Worm (Caenorhabditis elegans) whole organism, L3 larva: ENCODE data around the gene lgc-11.

Source experiments
- R02D3.7 ChIP-seq: fragments of 150-350 bp; optimal IDR thresholded peaks from 2 replicates; lab custom pipeline; 2014; ENCODE audit warnings: missing biosample characterization, missing genetic modification characterization
- ZK546.5 ChIP-seq: sonication (generic microtip); optimal IDR thresholded peaks from 2 replicates; lab custom pipeline; 2017; ENCODE audit warnings: missing biosample characterization, missing genetic modification characterization
- aly-2 ChIP-seq: fragments of 150-350 bp; optimal IDR thresholded peaks from 2 replicates; lab custom pipeline; 2014; ENCODE audit warnings: missing biosample characterization, missing genetic modification characterization
- ama-1 ChIP-seq: fragments of 150-350 bp; optimal IDR thresholded peaks from 2 replicates; lab custom pipeline; 2018
- ceh-16 ChIP-seq: sonication (generic microtip); optimal IDR thresholded peaks from 2 replicates; lab custom pipeline; 2017; ENCODE audit warnings: missing biosample characterization, missing genetic modification characterization
- ceh-28 ChIP-seq: fragments of 150-350 bp; optimal IDR thresholded peaks from 2 replicates; lab custom pipeline; 2014; ENCODE audit warnings: missing biosample characterization, missing genetic modification reagents, missing genetic modification characterization
- ceh-82 ChIP-seq: fragments of 150-350 bp; optimal IDR thresholded peaks from 2 replicates; lab custom pipeline; 2014; ENCODE audit warnings: missing biosample characterization, missing genetic modification characterization
- ceh-9 ChIP-seq: sonication (generic microtip); optimal IDR thresholded peaks from 2 replicates; lab custom pipeline; 2018; ENCODE audit warnings: missing biosample characterization, missing genetic modification characterization
- daf-12 ChIP-seq: fragments of 150-350 bp; optimal IDR thresholded peaks from 2 replicates; lab custom pipeline; 2014; ENCODE audit warnings: missing biosample characterization, missing genetic modification reagents, missing genetic modification characterization
- egl-27 ChIP-seq: sonication (generic microtip); optimal IDR thresholded peaks from 4 replicates; lab custom pipeline; 2017; ENCODE audit warnings: missing biosample characterization, missing genetic modification reagents, missing genetic modification characterization
- egl-5 ChIP-seq: fragments of 150-350 bp; optimal IDR thresholded peaks from 2 replicates; lab custom pipeline; 2017; ENCODE audit warnings: missing biosample characterization, missing genetic modification reagents, missing genetic modification characterization, inconsistent platforms
- elt-1 ChIP-seq: fragments of 150-350 bp; optimal IDR thresholded peaks from 2 replicates; lab custom pipeline; 2014; ENCODE audit warnings: missing biosample characterization, missing genetic modification characterization
- elt-2 ChIP-seq: sonication (generic microtip); optimal IDR thresholded peaks from 2 replicates; lab custom pipeline; 2016; ENCODE audit warnings: missing genetic modification reagents, mild to moderate bottlenecking, missing genetic modification characterization, missing compliant biosample characterization
- elt-3 ChIP-seq, 3 experiments: fragments of 150-350 bp in 1 of 3; sonication (generic microtip) in 2 of 3; optimal IDR thresholded peaks; 2 replicates in 2 of 3; 4 replicates in 1 of 3; lab custom pipeline; 2014 to 2017; ENCODE audit warnings: missing biosample characterization in 3 of 3, missing genetic modification characterization in 3 of 3
- eor-1 ChIP-seq, 2 experiments: fragments of 150-350 bp; optimal IDR thresholded peaks; 2 replicates each; lab custom pipeline; 2014 to 2018; ENCODE audit warnings: missing biosample characterization in 2 of 2, missing genetic modification characterization in 2 of 2
- fkh-10 ChIP-seq: sonication (generic microtip); optimal IDR thresholded peaks from 2 replicates; lab custom pipeline; 2017; ENCODE audit warnings: missing biosample characterization, missing genetic modification reagents, missing genetic modification characterization
- fkh-2 ChIP-seq: fragments of 150-350 bp; optimal IDR thresholded peaks from 2 replicates; lab custom pipeline; 2014; ENCODE audit warnings: missing biosample characterization, missing genetic modification reagents, missing genetic modification characterization
- fos-1 ChIP-seq: fragments of 150-350 bp; optimal IDR thresholded peaks from 2 replicates; lab custom pipeline; 2014; ENCODE audit warnings: missing biosample characterization, missing genetic modification characterization
- hmg-11 ChIP-seq: sonication (generic microtip); optimal IDR thresholded peaks from 2 replicates; lab custom pipeline; 2016; ENCODE audit warnings: missing genetic modification characterization, missing compliant biosample characterization
- jun-1 ChIP-seq: fragments of 150-350 bp; optimal IDR thresholded peaks from 2 replicates; lab custom pipeline; 2014; ENCODE audit warnings: missing biosample characterization, missing genetic modification reagents, missing genetic modification characterization
- lin-15B ChIP-seq: fragments of 150-350 bp; optimal IDR thresholded peaks from 2 replicates; lab custom pipeline; 2014; ENCODE audit warnings: missing biosample characterization, missing genetic modification characterization
- lin-39 ChIP-seq: fragments of 150-350 bp; optimal IDR thresholded peaks from 2 replicates; lab custom pipeline; 2018; ENCODE audit warnings: missing biosample characterization, missing genetic modification reagents, missing genetic modification characterization
- lsy-12 ChIP-seq: sonication (generic microtip); optimal IDR thresholded peaks from 2 replicates; lab custom pipeline; 2016; ENCODE audit warnings: mild to moderate bottlenecking, missing genetic modification characterization, missing compliant biosample characterization
- mdl-1 ChIP-seq: fragments of 150-350 bp; optimal IDR thresholded peaks from 2 replicates; lab custom pipeline; 2014; ENCODE audit warnings: missing biosample characterization, missing genetic modification characterization
- mml-1 ChIP-seq: fragments of 150-350 bp; sonication (generic microtip); optimal IDR thresholded peaks from 3 replicates; lab custom pipeline; 2014; ENCODE audit warnings: missing biosample characterization, missing genetic modification characterization
- nfya-1 ChIP-seq: sonication (generic microtip); optimal IDR thresholded peaks from 2 replicates; lab custom pipeline; 2017; ENCODE audit warnings: missing genetic modification characterization, mild to moderate bottlenecking, missing compliant biosample characterization, antibody characterized with exemption, moderate library complexity; ENCODE audit not compliant: insufficient read depth
- nhr-11 ChIP-seq: fragments of 150-350 bp; optimal IDR thresholded peaks from 2 replicates; lab custom pipeline; 2014; ENCODE audit warnings: missing biosample characterization, missing genetic modification characterization
- nhr-12 ChIP-seq: fragments of 150-350 bp; optimal IDR thresholded peaks from 2 replicates; lab custom pipeline; 2014; ENCODE audit warnings: missing biosample characterization, missing genetic modification characterization
- nhr-23 ChIP-seq: fragments of 150-350 bp; optimal IDR thresholded peaks from 2 replicates; lab custom pipeline; 2014; ENCODE audit warnings: missing biosample characterization, missing genetic modification reagents, missing genetic modification characterization
- nhr-237 ChIP-seq: fragments of 150-350 bp; optimal IDR thresholded peaks from 2 replicates; lab custom pipeline; 2014; ENCODE audit warnings: missing biosample characterization, missing genetic modification characterization
- nhr-25 ChIP-seq: sonication (generic microtip); optimal IDR thresholded peaks from 2 replicates; lab custom pipeline; 2017; ENCODE audit warnings: missing biosample characterization, missing genetic modification characterization
- nhr-28 ChIP-seq: fragments of 150-350 bp; optimal IDR thresholded peaks from 2 replicates; lab custom pipeline; 2014; ENCODE audit warnings: missing biosample characterization, missing genetic modification characterization
- nhr-43 ChIP-seq: sonication (generic microtip); optimal IDR thresholded peaks from 2 replicates; lab custom pipeline; 2016; ENCODE audit warnings: mild to moderate bottlenecking, missing genetic modification characterization, missing compliant biosample characterization; ENCODE audit not compliant: poor library complexity, severe bottlenecking
- nhr-67 ChIP-seq: fragments of 150-350 bp; optimal IDR thresholded peaks from 2 replicates; lab custom pipeline; 2014; ENCODE audit warnings: missing biosample characterization, missing genetic modification characterization
- nhr-76 ChIP-seq: fragments of 150-350 bp; sonication (generic microtip); optimal IDR thresholded peaks from 5 replicates; lab custom pipeline; 2014; ENCODE audit warnings: missing biosample characterization, missing genetic modification characterization
- nhr-77 ChIP-seq: fragments of 150-350 bp; optimal IDR thresholded peaks from 2 replicates; lab custom pipeline; 2014; ENCODE audit warnings: missing biosample characterization, missing genetic modification characterization
- pha-4 ChIP-seq: fragments of 150-350 bp; optimal IDR thresholded peaks from 2 replicates; lab custom pipeline; 2014; ENCODE audit warnings: missing biosample characterization, missing genetic modification reagents, missing genetic modification characterization
- pqm-1 ChIP-seq: fragments of 150-350 bp; optimal IDR thresholded peaks from 2 replicates; lab custom pipeline; 2017; ENCODE audit warnings: missing biosample characterization, missing genetic modification characterization, inconsistent platforms
- sea-2 ChIP-seq: fragments of 150-350 bp; sonication (generic microtip); optimal IDR thresholded peaks from 4 replicates; lab custom pipeline; 2014; ENCODE audit warnings: missing biosample characterization, missing genetic modification reagents, missing genetic modification characterization
- skn-1 ChIP-seq: fragments of 150-350 bp; optimal IDR thresholded peaks from 2 replicates; lab custom pipeline; 2014; ENCODE audit warnings: missing biosample characterization, missing genetic modification characterization
- snpc-4 ChIP-seq: fragments of 150-350 bp; optimal IDR thresholded peaks from 2 replicates; lab custom pipeline; 2014; ENCODE audit warnings: missing biosample characterization, missing genetic modification characterization
- tbx-2 ChIP-seq: sonication (generic microtip); optimal IDR thresholded peaks from 2 replicates; lab custom pipeline; 2016; ENCODE audit warnings: mild to moderate bottlenecking, missing genetic modification characterization, missing compliant biosample characterization
- unc-39 ChIP-seq: sonication (generic microtip); optimal IDR thresholded peaks from 4 replicates; lab custom pipeline; 2017; ENCODE audit warnings: missing biosample characterization, missing genetic modification characterization
- unc-62 ChIP-seq: fragments of 150-350 bp; sonication (generic microtip); optimal IDR thresholded peaks from 4 replicates; lab custom pipeline; 2014; ENCODE audit warnings: missing biosample characterization, missing genetic modification reagents, missing genetic modification characterization
- zag-1 ChIP-seq: fragments of 150-350 bp; optimal IDR thresholded peaks from 2 replicates; lab custom pipeline; 2014; ENCODE audit warnings: missing biosample characterization, missing genetic modification characterization
- ztf-11 ChIP-seq: fragments of 150-350 bp; optimal IDR thresholded peaks from 2 replicates; lab custom pipeline; 2014; ENCODE audit warnings: missing biosample characterization, missing genetic modification characterization
- ztf-4 ChIP-seq: fragments of 150-350 bp; optimal IDR thresholded peaks from 2 replicates; lab custom pipeline; 2014; ENCODE audit warnings: missing biosample characterization, missing genetic modification characterization

Gene lgc-11

ce11 chrX:7478476-7478875 lies 28.0 kb downstream of the lgc-11 start:
- TF ChIP-seq jun-1 (tag; lab: Kevin White, UChicago) (no peak), ama-1 (lab: Kevin White, UChicago) (peak; percentile 82), ceh-28 (tag; lab: Kevin White, UChicago) (peak; percentile 17), unc-62 (GFP tag; lab: Kevin White, UChicago) (no peak), nfya-1 (tag; lab: Kevin White, UChicago) (peak; percentile 51), unc-39 (tag; lab: Kevin White, UChicago) (no peak), ceh-9 (tag; lab: Kevin White, UChicago) (no peak), egl-5 (peak; percentile 6), nhr-12 (tag; lab: Kevin White, UChicago) (no peak), fkh-10 (GFP tag; lab: Kevin White, UChicago) (peak; percentile 6), lin-15B (peak; percentile 6), nhr-28 (tag; lab: Kevin White, UChicago) (no peak), nhr-25 (tag; lab: Kevin White, UChicago) (peak; percentile 21), elt-3 (tag; optimal IDR thresholded peaks at IDR 0.05; lab: Kevin White, UChicago) (no peak), mml-1 (no peak), nhr-77 (tag; lab: Kevin White, UChicago) (no peak), nhr-237 (tag; lab: Kevin White, UChicago) (no peak), snpc-4 (tag; lab: Kevin White, UChicago) (no peak), mdl-1 (tag; lab: Kevin White, UChicago) (no peak), zag-1 (tag; lab: Kevin White, UChicago) (no peak), nhr-76 (tag; lab: Kevin White, UChicago) (no peak), nhr-23 (tag; lab: Kevin White, UChicago) (no peak), ZK546.5 (tag; lab: Kevin White, UChicago) (no peak), ceh-82 (no peak), ceh-16 (tag; lab: Kevin White, UChicago) (no peak), fos-1 (no peak), hmg-11 (tag; lab: Kevin White, UChicago) (peak; percentile 59), sea-2 (GFP tag; lab: Kevin White, UChicago) (no peak), pha-4 (peak; percentile 47), ztf-11 (tag; lab: Kevin White, UChicago) (no peak), lsy-12 (tag; lab: Kevin White, UChicago) (no peak), ztf-4 (no peak), aly-2 (no peak), lin-39 (tag; lab: Kevin White, UChicago) (peak; percentile 86), egl-27 (tag; lab: Kevin White, UChicago) (no peak), fkh-2 (tag; lab: Kevin White, UChicago) (no peak), eor-1 (tag; optimal IDR thresholded peaks at IDR 0.05; lab: Kevin White, UChicago) (no peak), skn-1 (tag; lab: Kevin White, UChicago) (peak; percentile 16), daf-12 (no peak), pqm-1 (tag; lab: Kevin White, UChicago) (no peak), R02D3.7 (tag; lab: Kevin White, UChicago) (no peak), nhr-67 (tag; lab: Kevin White, UChicago) (no peak), elt-1 (peak; percentile 3), tbx-2 (tag; lab: Kevin White, UChicago) (no peak), elt-2 (tag; lab: Kevin White, UChicago) (peak; percentile 35), nhr-43 (tag; lab: Kevin White, UChicago) (no peak), nhr-11 (tag; lab: Kevin White, UChicago) (no peak)
